Fruit fly (Drosophila melanogaster): ENCODE measurements around the gene Ptp61F.

The Ptp61F gene

DNA sequence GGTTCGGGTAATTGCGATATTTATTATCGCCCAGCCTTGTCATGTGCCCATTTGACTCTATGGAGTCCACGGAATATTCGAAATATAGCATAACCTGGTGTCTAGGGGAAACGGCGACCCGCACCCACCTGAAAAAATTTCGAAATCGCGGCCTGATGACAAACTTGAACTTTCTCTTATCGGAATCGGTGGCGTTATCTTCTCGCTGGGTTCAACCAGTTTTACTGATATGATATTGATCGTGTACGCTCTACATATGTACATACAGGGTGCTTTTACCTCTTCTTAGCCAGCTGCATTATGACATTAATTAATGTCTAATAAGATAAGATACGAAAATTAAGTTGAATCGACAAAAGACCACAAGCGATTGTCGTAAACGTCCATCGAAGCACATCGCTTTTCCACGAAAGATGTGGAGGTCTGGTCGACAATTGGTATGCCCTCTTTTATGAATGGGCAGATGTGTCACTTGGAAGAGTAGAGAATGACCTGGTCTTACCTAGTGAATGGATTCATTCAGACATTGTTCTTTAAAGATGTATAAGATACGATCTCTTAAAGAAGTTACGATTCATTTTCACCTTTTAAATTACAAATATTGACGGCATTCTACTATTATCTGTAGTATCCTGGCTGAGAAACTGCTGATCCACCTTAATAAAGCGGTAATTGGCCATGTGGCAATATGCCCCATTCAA lies 154.7 kb downstream of the Ptp61F start:
- TF ChIP-seq CG1603 (tag; optimal IDR thresholded peaks at IDR 0.05), result peak; percentile 32
- peak; percentile 36 for TF ChIP-seq salm (tag; optimal IDR thresholded peaks at IDR 0.05)
- peak; percentile 24 for TF ChIP-seq CG1647 (GFP tag; optimal IDR thresholded peaks at IDR 0.05)
- no peak for TF ChIP-seq Hsf (GFP tag; optimal IDR thresholded peaks at IDR 0.05)
- peak; percentile 20; the same call in 1 of the 3 replicates for TF ChIP-seq Aef1 (GFP tag; IDR thresholded peaks at IDR 0.05)
- TF ChIP-seq CG10959 (GFP tag; IDR thresholded peaks at IDR 0.05), result no peak
- peak; percentile 31 for TF ChIP-seq Ets65A (GFP tag)
- peak; percentile 28 for TF ChIP-seq Oli (tag; optimal IDR thresholded peaks at IDR 0.05)
- TF ChIP-seq gt (GFP tag; IDR thresholded peaks at IDR 0.05), result peak; percentile 10; the same call in 1 of the 2 replicates
- peak; percentile 49; the same call in 1 of the 2 replicates for TF ChIP-seq CG5953 (GFP tag; IDR thresholded peaks at IDR 0.05)
- no peak for TF ChIP-seq wor (GFP tag; IDR thresholded peaks at IDR 0.05)
- no peak for TF ChIP-seq Poxn (GFP tag; IDR thresholded peaks at IDR 0.05)
- TF ChIP-seq CG3281 (GFP tag; optimal IDR thresholded peaks at IDR 0.05), result peak; percentile 49
- TF ChIP-seq CG10209 (GFP tag; optimal IDR thresholded peaks at IDR 0.05), result peak; percentile 14
- TF ChIP-seq CG17385 (GFP tag; optimal IDR thresholded peaks at IDR 0.05), result peak; percentile 12
- TF ChIP-seq sima (GFP tag; optimal IDR thresholded peaks at IDR 0.05), result no peak
- TF ChIP-seq tna (GFP tag; IDR thresholded peaks at IDR 0.05; ENCODE audit: partially characterized antibody), result no peak
- TF ChIP-seq Hr78 (GFP tag; optimal IDR thresholded peaks at IDR 0.05), result peak in 1 of 2 experiments; percentile 99
- TF ChIP-seq CG31441 (GFP tag; IDR thresholded peaks at IDR 0.05), result 0 out of 2 replicates have a peak, but pooled peaks have one; percentile 20
- 0 out of 3 replicates have a peak, but pooled peaks have one; percentile 23 for TF ChIP-seq CG17361 (GFP tag; IDR thresholded peaks at IDR 0.05)
- TF ChIP-seq Med (GFP tag), result peak; percentile 33
- TF ChIP-seq Myb (GFP tag; optimal IDR thresholded peaks at IDR 0.05), result no peak
- peak; percentile 2 for TF ChIP-seq CG2712 (tag; optimal IDR thresholded peaks at IDR 0.05)
- no peak for TF ChIP-seq eve (GFP tag; optimal IDR thresholded peaks at IDR 0.05)
- no peak for TF ChIP-seq YL-1 (GFP tag; optimal IDR thresholded peaks at IDR 0.05)
- TF ChIP-seq CG10274 (GFP tag; optimal IDR thresholded peaks at IDR 0.05), result peak; percentile 96
- TF ChIP-seq danr (GFP tag; IDR thresholded peaks at IDR 0.05), result no peak
- TF ChIP-seq amos (GFP tag; IDR thresholded peaks at IDR 0.05; ENCODE audit: partially characterized antibody), result no peak
- peak; percentile 15 for TF ChIP-seq ind (GFP tag; optimal IDR thresholded peaks at IDR 0.05)
- no peak for TF ChIP-seq Hmx (GFP tag; optimal IDR thresholded peaks at IDR 0.05)
- TF ChIP-seq phol (tag; optimal IDR thresholded peaks at IDR 0.05), result peak; percentile 7
- peak; percentile 48 for TF ChIP-seq mirr (GFP tag; optimal IDR thresholded peaks at IDR 0.05)
- peak; percentile 37 for TF ChIP-seq grau (tag; optimal IDR thresholded peaks at IDR 0.05)
- TF ChIP-seq Atf6 (GFP tag; IDR thresholded peaks at IDR 0.05), result 0 out of 2 replicates have a peak, but pooled peaks have one; percentile 36
- TF ChIP-seq row (GFP tag; IDR thresholded peaks at IDR 0.05), result peak; percentile 48
- TF ChIP-seq CG12659 (GFP tag; optimal IDR thresholded peaks at IDR 0.05), result peak; percentile 3
- TF ChIP-seq CG13424 (tag; optimal IDR thresholded peaks at IDR 0.05), result peak; percentile 5
- TF ChIP-seq HLH4C (GFP tag; IDR thresholded peaks at IDR 0.05; ENCODE audit: partially characterized antibody), result no peak
- TF ChIP-seq CG15601 (tag; optimal IDR thresholded peaks at IDR 0.05), result peak; percentile 39
- no peak for TF ChIP-seq Doc3 (GFP tag; IDR thresholded peaks at IDR 0.05; ENCODE audit: partially characterized antibody)
- TF ChIP-seq CG12769 (tag; optimal IDR thresholded peaks at IDR 0.05), result no peak
- peak; percentile 75 for TF ChIP-seq exex (tag; optimal IDR thresholded peaks at IDR 0.05)
- no peak for TF ChIP-seq Nf-YA (GFP tag; IDR thresholded peaks at IDR 0.05)
- TF ChIP-seq ken (GFP tag; IDR thresholded peaks at IDR 0.05), result no peak
- no peak for TF ChIP-seq ap (GFP tag; IDR thresholded peaks at IDR 0.05)
- TF ChIP-seq CG7745 (tag; optimal IDR thresholded peaks at IDR 0.05), result peak; percentile 99
- TF ChIP-seq CG18262 (tag; optimal IDR thresholded peaks at IDR 0.05), result peak; percentile 10
- no peak for TF ChIP-seq nmo (GFP tag; optimal IDR thresholded peaks at IDR 0.05)
- TF ChIP-seq pum (GFP tag; optimal IDR thresholded peaks at IDR 0.05), result no peak

Data from whole organism, embryonic.